Worm (Caenorhabditis elegans): ENCODE measurements around the gene ZC196.2.

DNA sequence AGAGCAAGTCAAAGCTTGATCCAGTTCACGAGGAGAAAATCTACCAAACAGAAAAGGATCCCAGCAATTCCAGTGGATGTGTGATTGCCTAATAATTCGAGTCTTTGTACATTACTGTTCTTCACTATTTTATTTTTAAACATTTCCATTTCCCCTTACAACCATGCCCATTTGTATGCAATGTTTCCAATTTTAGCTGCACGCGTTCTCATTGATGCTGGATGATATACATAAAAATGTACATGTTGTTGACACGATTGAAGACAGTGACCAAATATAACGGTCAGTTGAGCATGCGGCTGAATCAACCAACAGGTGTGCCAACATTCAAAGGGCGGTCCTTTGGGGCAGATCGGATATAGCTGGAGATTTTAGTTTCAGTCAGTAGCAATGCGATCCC lies 37.0 kb downstream of the ZC196.2 start, which contains the start of gene B0507.1:
- TF ChIP-seq nhr-11 (tag; optimal IDR thresholded peaks at IDR 0.05) (no peak), nhr-237 (tag; optimal IDR thresholded peaks at IDR 0.05) (no peak), grh-1 (GFP tag; IDR thresholded peaks at IDR 0.05) (no peak), sptf-1 (tag; optimal IDR thresholded peaks at IDR 0.05) (no peak), nhr-19 (GFP tag; conservative IDR thresholded peaks at IDR 0.05) (no peak), dsc-1 (tag; optimal IDR thresholded peaks at IDR 0.05) (no peak), dpl-1 (GFP tag; optimal IDR thresholded peaks at IDR 0.05) (no peak), lin-15B (tag; optimal IDR thresholded peaks at IDR 0.05) (no peak), mdl-1 (tag; optimal IDR thresholded peaks at IDR 0.05) (no peak), ces-1 (GFP tag; optimal IDR thresholded peaks at IDR 0.05) (no peak), efl-1 (optimal IDR thresholded peaks at IDR 0.05) (no peak), efl-1 (GFP tag; optimal IDR thresholded peaks at IDR 0.05 in 1 of 2) (no peak), nhr-90 (tag; optimal IDR thresholded peaks at IDR 0.05; ENCODE audit: poor library complexity) (no peak), nhr-76 (tag; optimal IDR thresholded peaks at IDR 0.05) (no peak), ztf-11 (tag; optimal IDR thresholded peaks at IDR 0.05) (no peak)

Measured in whole organism, L1 larva.